Worm (Caenorhabditis elegans): ENCODE data around the gene Y6E2A.7.
"Not testable (repeated sequence)": the region's sequence is repeated elsewhere in the genome, so short reads cannot be mapped to it uniquely, and the experiment has no call there.

Gene Y6E2A.7

DNA sequence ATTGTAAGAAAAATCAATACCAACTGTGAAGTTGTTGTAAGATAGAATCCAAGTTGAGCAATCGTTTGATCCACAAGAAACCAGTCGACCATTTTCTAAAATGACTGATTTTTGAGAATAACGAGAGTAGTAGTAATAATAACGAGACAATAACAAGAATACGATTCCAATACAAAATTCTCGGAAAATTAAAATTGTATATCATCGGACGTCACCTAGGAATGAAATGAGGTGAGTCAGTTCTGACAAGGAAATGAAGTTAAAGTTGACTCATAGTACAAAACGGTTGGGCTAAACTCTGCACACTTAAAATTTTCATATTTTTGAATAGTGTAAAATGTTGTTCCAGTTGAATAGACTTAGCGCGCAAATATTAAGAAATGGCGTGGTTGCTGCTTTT is 24.7 kb downstream of the Y6E2A.7 start, which contains the start of gene str-19:
Gene str-19, minus strand, starts transcription at position 101 of the 400 bp plus-strand sequence.
- TF ChIP-seq unc-39 (tag; optimal IDR thresholded peaks at IDR 0.05); hmg-1.1 (GFP tag; IDR thresholded peaks at IDR 0.05); zfp-2 (tag; optimal IDR thresholded peaks at IDR 0.05): not testable (repeated sequence)

DNA sequence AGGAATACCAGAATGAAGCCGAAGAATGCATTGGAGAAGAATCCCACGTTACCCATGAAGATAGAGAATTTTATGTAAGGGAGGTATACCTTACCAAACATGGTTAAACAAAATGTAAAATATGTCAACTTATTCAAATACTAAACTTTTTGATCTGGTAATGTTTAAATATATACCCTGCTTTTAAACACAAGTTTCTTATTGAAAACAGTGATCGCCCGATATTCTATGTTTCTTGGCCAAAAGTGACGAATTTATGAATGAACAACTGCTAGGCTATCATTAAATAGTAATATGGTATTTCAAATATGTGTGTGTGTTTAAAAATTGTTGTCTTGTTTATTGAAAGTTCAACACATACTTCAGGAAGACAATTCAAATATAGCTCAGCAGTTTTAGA is 28.7 kb downstream of the Y6E2A.7 start, which contains the start of gene T23D5.8:
Gene T23D5.8, minus strand, starts transcription at position 101 of the 400 bp plus-strand sequence.
- TF ChIP-seq php-3 (GFP tag; IDR thresholded peaks at IDR 0.05); unc-130 (GFP tag; optimal IDR thresholded peaks at IDR 0.05); nhr-77 (tag; optimal IDR thresholded peaks at IDR 0.05): not testable (repeated sequence)

DNA sequence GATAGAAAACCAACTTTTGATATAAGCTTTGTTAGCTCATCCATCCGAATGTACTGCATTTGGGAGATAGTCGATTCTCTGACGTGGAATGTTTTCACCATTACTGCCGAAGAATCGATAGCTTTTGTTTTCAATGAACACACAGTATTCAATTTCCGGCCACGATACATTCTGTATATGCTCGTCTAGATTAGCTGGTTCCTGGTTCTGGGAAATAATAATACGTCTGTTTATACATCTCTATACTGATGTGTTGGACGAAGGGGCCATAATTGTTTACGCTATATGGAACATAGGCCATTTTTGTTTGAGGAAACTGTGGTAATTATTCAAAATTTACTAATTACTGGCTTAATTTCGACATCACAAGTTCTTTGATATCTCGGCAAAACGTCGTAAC is 30.5 kb downstream of the Y6E2A.7 start, which contains the start of gene str-6:
Gene str-6, minus strand, starts transcription at position 101 of the 400 bp plus-strand sequence.
- no peak for TF ChIP-seq unc-39 (tag; optimal IDR thresholded peaks at IDR 0.05)
- no peak for TF ChIP-seq ceh-20 (GFP tag; IDR thresholded peaks at IDR 0.05)

DNA sequence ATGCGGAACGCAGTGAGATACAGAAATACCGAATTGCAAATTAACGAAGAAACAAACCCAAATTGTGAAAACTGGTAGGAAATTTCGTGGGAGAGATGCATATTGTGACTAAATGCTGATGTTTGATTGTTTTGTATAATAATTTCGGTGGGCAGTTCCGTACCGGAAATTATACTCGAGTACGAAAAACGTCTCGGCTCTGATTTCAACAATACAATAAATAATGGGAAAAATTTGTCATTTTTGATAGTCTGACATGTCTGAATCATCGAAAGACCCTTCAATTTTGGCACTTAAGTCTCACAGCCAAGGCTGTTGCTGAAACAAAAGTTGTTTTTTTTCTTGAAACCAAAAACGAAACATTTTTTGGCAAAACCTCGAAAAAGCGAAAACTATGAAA is 32.4 kb downstream of the Y6E2A.7 start, which contains the start of gene str-43:
Gene str-43, minus strand, starts transcription at position 101 of the 400 bp plus-strand sequence.
- TF ChIP-seq mdt-29 (GFP tag; IDR thresholded peaks at IDR 0.05) = no peak

DNA sequence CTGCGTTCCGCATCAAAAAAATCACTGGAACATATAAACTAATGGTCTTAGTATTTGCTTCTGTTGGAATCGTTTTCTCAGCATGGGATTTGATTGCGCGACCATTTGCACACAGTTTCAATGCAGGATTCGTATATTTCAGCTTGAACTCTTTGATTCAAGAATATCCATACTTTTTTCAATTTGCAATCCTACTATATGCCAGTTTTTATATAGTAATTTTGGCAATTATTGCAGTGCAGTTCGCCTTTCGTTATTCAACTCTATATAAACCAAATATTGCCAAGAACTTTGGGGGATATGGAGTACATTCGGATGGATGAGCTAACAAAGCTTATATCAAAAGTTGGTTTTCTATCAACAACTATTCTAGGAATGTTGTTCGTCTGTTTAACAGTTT is 33.3 kb downstream of the Y6E2A.7 start, which contains the start of gene str-5:
Gene str-5, plus strand, starts transcription at position 301 of the 400 bp plus-strand sequence.
- not testable (repeated sequence) for TF ChIP-seq pqm-1 (tag; optimal IDR thresholded peaks at IDR 0.05); skn-1 (tag; optimal IDR thresholded peaks at IDR 0.05); lim-7 (GFP tag; IDR thresholded peaks at IDR 0.05)

DNA sequence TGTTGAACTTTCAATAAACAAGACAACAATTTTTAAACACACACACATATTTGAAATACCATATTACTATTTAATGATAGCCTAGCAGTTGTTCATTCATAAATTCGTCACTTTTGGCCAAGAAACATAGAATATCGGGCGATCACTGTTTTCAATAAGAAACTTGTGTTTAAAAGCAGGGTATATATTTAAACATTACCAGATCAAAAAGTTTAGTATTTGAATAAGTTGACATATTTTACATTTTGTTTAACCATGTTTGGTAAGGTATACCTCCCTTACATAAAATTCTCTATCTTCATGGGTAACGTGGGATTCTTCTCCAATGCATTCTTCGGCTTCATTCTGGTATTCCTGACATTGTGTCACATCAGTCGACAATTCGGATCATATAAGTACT is 35.1 kb downstream of the Y6E2A.7 start, which contains the start of gene str-8:
Gene str-8, plus strand, starts transcription at position 301 of the 400 bp plus-strand sequence.
- TF ChIP-seq nhr-102 (tag; optimal IDR thresholded peaks at IDR 0.05); unc-130 (GFP tag; optimal IDR thresholded peaks at IDR 0.05); zfp-2 (tag; optimal IDR thresholded peaks at IDR 0.05): not testable (repeated sequence)

DNA sequence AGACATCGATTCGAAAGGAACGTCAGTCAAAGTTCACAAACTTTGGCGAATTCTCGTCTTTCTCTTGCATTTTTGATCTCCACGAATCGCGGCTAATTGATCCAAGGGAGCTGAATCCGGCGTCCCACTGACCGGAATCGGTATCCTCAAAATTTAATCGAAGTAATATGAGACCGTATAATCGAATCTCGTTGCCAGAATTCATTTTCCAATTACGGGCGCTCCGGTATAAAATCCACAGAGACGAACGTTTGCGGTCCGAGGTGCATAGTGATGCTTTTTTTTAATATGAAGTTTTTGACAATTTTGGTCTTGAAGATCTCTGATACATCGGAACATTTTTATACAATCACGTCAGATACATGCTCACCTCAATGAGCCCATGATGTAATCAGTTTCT is 38.0 kb downstream of the Y6E2A.7 start:
- peak; percentile 92 for TF ChIP-seq aha-1 (tag)
- no peak for TF ChIP-seq skn-1 (tag; optimal IDR thresholded peaks at IDR 0.05)

DNA sequence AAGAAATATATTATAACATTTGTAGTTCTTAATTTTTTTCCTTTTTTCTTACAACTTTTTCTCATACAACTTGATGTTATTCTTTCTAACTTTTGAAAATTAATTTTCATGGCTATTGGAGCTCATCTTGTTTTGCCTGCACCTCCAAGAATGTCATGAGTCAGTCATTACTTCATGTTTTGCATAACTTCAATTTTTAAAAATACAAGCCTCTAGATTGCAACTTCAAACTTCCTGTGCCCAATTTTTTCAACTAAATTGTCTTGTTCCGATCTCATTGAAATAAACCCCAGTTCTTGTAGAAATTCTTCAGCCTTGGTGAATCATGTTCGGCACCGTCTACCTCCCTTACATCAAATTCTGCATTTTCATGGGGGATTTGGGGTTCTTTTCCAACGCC is 38.8 kb downstream of the Y6E2A.7 start, which contains the start of gene str-9:
Gene str-9, plus strand, starts transcription at position 301 of the 400 bp plus-strand sequence.
- TF ChIP-seq nhr-41 (GFP tag; IDR thresholded peaks at IDR 0.05) (no peak), zfp-3 (GFP tag; conservative IDR thresholded peaks at IDR 0.05) (no peak), ztf-11 (tag; optimal IDR thresholded peaks at IDR 0.05) (no peak), D1046.2 (GFP tag; IDR thresholded peaks at IDR 0.05) (no peak), pha-4 (GFP tag; IDR thresholded peaks at IDR 0.05) (no peak), pha-4 (tag; optimal IDR thresholded peaks at IDR 0.05) (no peak), Y48G9A.11 (GFP tag; IDR thresholded peaks at IDR 0.05) (no peak), zip-2 (tag; optimal IDR thresholded peaks at IDR 0.05) (no peak)

DNA sequence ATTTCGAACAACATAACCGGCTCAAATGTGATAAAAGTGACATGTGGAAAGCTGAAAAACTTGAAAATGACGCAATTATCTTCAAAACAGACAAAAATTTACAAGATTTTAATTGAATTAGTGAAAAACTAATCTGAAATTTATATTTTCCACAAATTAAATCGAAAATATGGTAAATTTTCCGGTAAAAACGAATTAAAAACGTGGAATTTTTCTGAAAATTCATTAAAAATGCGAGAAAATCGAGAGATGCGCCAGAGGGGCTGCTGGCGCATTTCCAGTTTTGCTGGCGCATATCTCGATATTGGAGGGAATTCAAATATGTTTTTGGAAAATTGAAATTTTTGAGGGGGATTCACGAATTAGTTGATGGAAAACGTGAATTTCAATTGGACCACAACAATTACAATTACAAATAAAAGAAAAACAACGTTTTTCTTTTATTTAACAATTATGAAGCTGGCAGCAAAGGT is 46.5 kb downstream of the Y6E2A.7 start, which contains the start of the genes haf-3 and F57A10.2:
Gene haf-3, minus strand, starts transcription at position 51 of the 473 bp plus-strand sequence.
Gene F57A10.2, plus strand, starts transcription at position 454 of the 473 bp plus-strand sequence.
- TF ChIP-seq arid-1 (GFP tag; conservative IDR thresholded peaks at IDR 0.05) (0 out of 2 replicates have a peak, but pooled peaks have one; percentile 37), fkh-10 (GFP tag; optimal IDR thresholded peaks at IDR 0.05) (peak; percentile 79), zfp-2 (tag; optimal IDR thresholded peaks at IDR 0.05) (peak; percentile 10), ama-1 (optimal IDR thresholded peaks at IDR 0.05) (no peak), hif-1 (tag; optimal IDR thresholded peaks at IDR 0.05) (peak; percentile 44 to 54), nhr-237 (tag; optimal IDR thresholded peaks at IDR 0.05) (no peak), nhr-28 (tag; optimal IDR thresholded peaks at IDR 0.05) (peak; percentile 73), nhr-11 (tag; optimal IDR thresholded peaks at IDR 0.05) (peak; percentile 79), F10B5.3 (tag; optimal IDR thresholded peaks at IDR 0.05) (peak; percentile 71), Y48G9A.11 (GFP tag; IDR thresholded peaks at IDR 0.05) (peak; percentile 75), F37D6.2 (tag; optimal IDR thresholded peaks at IDR 0.05) (peak; percentile 77), nhr-48 (tag; optimal IDR thresholded peaks at IDR 0.05) (peak; percentile 75), vab-7 (GFP tag; IDR thresholded peaks at IDR 0.05) (peak; percentile 43; the same call in 1 of the 2 replicates), nhr-6 (tag; optimal IDR thresholded peaks at IDR 0.05) (peak; percentile 61), lir-3 (tag; optimal IDR thresholded peaks at IDR 0.05) (no peak), skn-1 (tag; optimal IDR thresholded peaks at IDR 0.05) (no peak), mep-1 (tag; optimal IDR thresholded peaks at IDR 0.05) (peak; percentile 94), mdl-1 (tag; optimal IDR thresholded peaks at IDR 0.05) (peak in 1 of 2 experiments; percentile 21)

Measured in whole organism, L4 larva.